Worm (Caenorhabditis elegans): ENCODE data around the gene rars-2.

DNA sequence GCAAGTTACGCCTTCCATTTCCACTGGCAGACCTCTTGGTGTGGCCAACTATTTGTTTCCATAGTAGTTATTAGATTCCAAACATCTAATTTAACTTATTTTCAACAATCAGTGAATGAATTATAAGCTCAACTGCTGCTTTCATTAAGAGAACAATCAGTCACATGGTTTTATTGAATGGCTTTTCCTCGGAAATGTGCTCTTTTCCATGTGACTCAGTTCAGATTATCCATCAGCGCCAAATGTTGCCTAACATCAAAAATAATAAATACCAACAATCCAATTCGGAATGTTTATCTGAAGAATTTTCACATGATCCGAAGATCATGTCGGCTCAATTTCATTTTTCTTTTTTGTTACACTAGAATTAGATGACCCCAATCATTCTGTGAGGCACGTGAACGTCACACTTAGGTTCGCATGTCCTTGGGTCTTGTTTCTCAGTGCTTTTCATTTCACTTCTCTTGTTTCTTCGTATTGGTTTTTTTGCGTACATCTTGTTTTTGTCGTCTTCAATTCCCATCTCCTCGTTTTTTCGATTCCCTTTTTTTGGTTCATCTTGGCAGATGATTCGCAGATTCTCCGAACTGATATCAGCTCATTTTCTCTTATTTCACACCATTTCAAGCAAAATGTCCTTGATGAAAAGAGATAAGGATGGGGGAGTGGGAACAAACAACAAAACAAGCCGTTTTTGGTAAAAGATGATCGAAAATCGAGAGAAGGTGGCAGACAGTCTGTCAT lies 51.0 kb downstream of the rars-2 start:
- TF ChIP-seq pag-3 (tag; optimal IDR thresholded peaks at IDR 0.05; ENCODE audit: borderline replicate concordance, insufficient read depth) (no peak), nhr-77 (tag; optimal IDR thresholded peaks at IDR 0.05) (no peak), zag-1 (tag; optimal IDR thresholded peaks at IDR 0.05) (no peak), unc-130 (tag; optimal IDR thresholded peaks at IDR 0.05) (peak; percentile 20), egl-13 (tag; optimal IDR thresholded peaks at IDR 0.05) (no peak), F16B12.6 (tag; optimal IDR thresholded peaks at IDR 0.05) (no peak), nhr-237 (tag; optimal IDR thresholded peaks at IDR 0.05) (no peak), skn-1 (tag; optimal IDR thresholded peaks at IDR 0.05) (no peak), unc-62 (GFP tag; optimal IDR thresholded peaks at IDR 0.05) (no peak), nhr-19 (GFP tag; conservative IDR thresholded peaks at IDR 0.05) (peak; percentile 56), fkh-4 (tag; optimal IDR thresholded peaks at IDR 0.05; ENCODE audit: borderline replicate concordance) (no peak), snpc-4 (tag; optimal IDR thresholded peaks at IDR 0.05) (no peak)

Data from whole organism, L1 larva.